Worm (Caenorhabditis elegans) whole organism, L4/young adult: ENCODE data around the gene smu-2.

Source experiments
- W03F9.2 ChIP-seq: fragments of 150-350 bp; optimal IDR thresholded peaks from 2 replicates; lab custom pipeline; 2014; ENCODE audit warnings: missing biosample characterization, missing genetic modification characterization
- dao-5 ChIP-seq: sonication (generic microtip); optimal IDR thresholded peaks from 2 replicates; lab custom pipeline; 2016; ENCODE audit warnings: missing genotype, missing genetic modification characterization, moderate library complexity, missing compliant biosample characterization
- him-1 ChIP-seq: sonication (generic microtip); optimal IDR thresholded peaks from 2 replicates; lab custom pipeline; 2016; ENCODE audit warnings: missing genotype, missing genetic modification reagents, missing genetic modification characterization, missing compliant biosample characterization

DNA sequence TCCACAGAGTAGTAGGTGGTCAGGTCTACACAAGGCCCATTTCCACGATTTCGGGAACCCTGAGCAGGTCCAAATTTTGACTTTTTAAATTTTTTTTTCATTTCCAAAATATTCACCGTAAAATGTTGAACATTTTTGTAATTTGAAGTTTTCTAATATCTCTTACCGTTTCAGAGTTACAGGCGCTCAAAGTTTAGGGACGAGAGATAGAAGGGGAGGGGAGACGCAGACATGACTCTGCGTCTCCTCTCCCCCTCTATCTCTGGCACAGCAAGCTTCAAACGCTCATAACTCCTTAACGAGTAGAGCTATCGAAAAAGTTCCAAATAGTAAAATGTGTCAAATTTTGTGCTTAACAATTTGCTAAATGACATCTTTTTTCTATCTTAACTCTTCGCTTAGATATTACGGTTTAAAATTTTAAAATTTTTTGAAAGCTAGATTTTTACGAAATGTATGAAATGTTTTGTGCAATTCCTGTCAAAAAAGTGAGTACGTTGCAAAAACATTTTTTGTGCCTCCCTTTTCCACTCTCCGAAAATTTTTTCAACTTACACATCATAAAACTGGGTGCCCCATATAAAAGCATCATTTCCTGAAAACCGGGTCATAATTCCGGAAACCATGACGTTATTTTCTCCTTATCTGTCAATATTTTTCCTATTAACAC lies 33.3 kb downstream of the smu-2 start, which contains the start of the genes Y49F6B.14 and clec-125:
- TF ChIP-seq dao-5 (no peak), W03F9.2 (tag; lab: Kevin White, UChicago) (no peak), him-1 (tag; lab: Kevin White, UChicago) (no peak)
